Fruit fly (Drosophila melanogaster): ENCODE measurements around the gene CG1537.
A peak's percentile ranks its signal among the peaks of the same experiment; 100 is the strongest.

CG1537 gene

DNA sequence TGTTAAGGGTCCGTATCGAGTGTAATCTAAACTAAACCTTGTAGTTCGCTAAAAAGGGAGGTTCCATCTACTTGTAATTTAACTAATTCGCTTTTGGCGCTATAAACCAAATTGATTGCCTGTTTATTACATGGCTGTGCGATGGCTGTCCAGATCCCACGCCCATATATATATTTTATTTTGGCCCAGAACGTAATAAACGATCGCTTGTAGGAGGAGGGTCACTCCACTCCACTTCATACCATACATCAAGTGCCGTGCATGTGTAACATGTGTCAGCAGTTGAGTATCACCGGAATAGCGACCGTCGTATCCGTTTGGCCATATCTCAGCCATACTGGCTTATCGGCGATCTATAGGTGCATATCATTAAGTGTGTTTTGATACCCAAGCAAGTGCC, 32.3 kb upstream of the CG1537 start (continued):
- TF ChIP-seq cas (GFP tag; IDR thresholded peaks at IDR 0.05) = no peak
- TF ChIP-seq CG12104 (GFP tag; optimal IDR thresholded peaks at IDR 0.05) = no peak

DNA sequence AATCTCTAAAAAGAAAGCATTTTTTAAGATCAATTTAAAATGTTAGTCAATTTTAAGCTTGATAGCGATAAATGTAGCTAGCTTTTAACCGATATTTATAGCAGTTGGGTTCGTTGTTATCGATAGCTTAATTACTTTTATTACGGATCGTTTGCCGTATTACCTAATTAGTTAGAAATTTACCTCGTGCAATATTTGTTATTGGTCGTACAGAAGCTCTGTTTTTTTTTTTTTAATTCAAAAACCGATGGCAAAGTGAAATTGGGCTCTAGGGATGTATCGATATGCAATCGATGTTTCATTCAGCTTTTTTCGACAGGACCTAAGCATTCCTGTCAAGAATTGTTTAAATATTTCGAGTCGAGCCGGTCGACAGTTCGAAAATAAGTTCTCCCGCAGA, 29.2 kb upstream of the CG1537 start, which contains the start of gene CG2061:
Gene CG2061, plus strand, starts transcription at position 292 of the 400 bp plus-strand sequence.
- TF ChIP-seq CG13894 (tag; optimal IDR thresholded peaks at IDR 0.05) (no peak), insv (GFP tag; optimal IDR thresholded peaks at IDR 0.05) (no peak), schlank (tag; optimal IDR thresholded peaks at IDR 0.05) (no peak), amos (GFP tag; IDR thresholded peaks at IDR 0.05; ENCODE audit: partially characterized antibody) (peak; percentile 63; the same call in 1 of the 2 replicates), gcm (GFP tag; optimal IDR thresholded peaks at IDR 0.05) (no peak), slou (GFP tag; optimal IDR thresholded peaks at IDR 0.05) (no peak), Sry-δ (GFP tag; optimal IDR thresholded peaks at IDR 0.05) (peak; percentile 56), CG14710 (tag; optimal IDR thresholded peaks at IDR 0.05) (no peak), Nf-YB (GFP tag; optimal IDR thresholded peaks at IDR 0.05) (no peak), hbn (GFP tag; IDR thresholded peaks at IDR 0.05; ENCODE audit: partially characterized antibody) (peak; percentile 58), klu (GFP tag; IDR thresholded peaks at IDR 0.05) (no peak), MESR4 (GFP tag; optimal IDR thresholded peaks at IDR 0.05) (no peak), sisA (GFP tag; IDR thresholded peaks at IDR 0.05) (no peak), zen2 (GFP tag; IDR thresholded peaks at IDR 0.05; ENCODE audit: partially characterized antibody) (peak; percentile 68; the same call in 2 of the 3 replicates), CG7963 (GFP tag; IDR thresholded peaks at IDR 0.05; ENCODE audit: partially characterized antibody) (peak; percentile 52; the same call in 1 of the 3 replicates), Sox102F (GFP tag; optimal IDR thresholded peaks at IDR 0.05) (no peak), stwl (tag; optimal IDR thresholded peaks at IDR 0.05) (peak; percentile 2), vnd (GFP tag; IDR thresholded peaks at IDR 0.05; ENCODE audit: partially characterized antibody) (peak; percentile 68), CG11247 (GFP tag; IDR thresholded peaks at IDR 0.05) (no peak), Dp (GFP tag; optimal IDR thresholded peaks at IDR 0.05) (peak; percentile 38), CG11696 (GFP tag; IDR thresholded peaks at IDR 0.05) (no peak), CG14014 (GFP tag; IDR thresholded peaks at IDR 0.05) (no peak), zfh1 (GFP tag; IDR thresholded peaks at IDR 0.05) (no peak), H15 (GFP tag; IDR thresholded peaks at IDR 0.05) (no peak), mam (GFP tag; optimal IDR thresholded peaks at IDR 0.05) (no peak), Mrtf (GFP tag; IDR thresholded peaks at IDR 0.05) (no peak), exex (tag; optimal IDR thresholded peaks at IDR 0.05) (peak; percentile 13), twi (tag; optimal IDR thresholded peaks at IDR 0.05) (no peak), Spps (tag; optimal IDR thresholded peaks at IDR 0.05) (no peak), CG14441 (GFP tag; IDR thresholded peaks at IDR 0.05) (no peak), CG17361 (GFP tag; IDR thresholded peaks at IDR 0.05) (no peak), CG10209 (GFP tag; optimal IDR thresholded peaks at IDR 0.05) (no peak), Rfx (GFP tag; IDR thresholded peaks at IDR 0.05) (no peak), ato (GFP tag; IDR thresholded peaks at IDR 0.05; ENCODE audit: partially characterized antibody) (peak; percentile 46; the same call in 1 of the 2 replicates), inv (GFP tag; IDR thresholded peaks at IDR 0.05; ENCODE audit: partially characterized antibody) (peak; percentile 66), Hmx (GFP tag; optimal IDR thresholded peaks at IDR 0.05) (no peak), Asciz (GFP tag; optimal IDR thresholded peaks at IDR 0.05) (no peak), HLH4C (GFP tag; IDR thresholded peaks at IDR 0.05; ENCODE audit: partially characterized antibody) (peak; percentile 87), CG10959 (GFP tag; IDR thresholded peaks at IDR 0.05) (no peak), CG34224 (GFP tag; IDR thresholded peaks at IDR 0.05; ENCODE audit: partially characterized antibody) (peak; percentile 74), grn (GFP tag; optimal IDR thresholded peaks at IDR 0.05) (no peak), Chrac-16 (GFP tag; optimal IDR thresholded peaks at IDR 0.05) (no peak), CG11398 (GFP tag; optimal IDR thresholded peaks at IDR 0.05) (no peak), Dll (GFP tag; IDR thresholded peaks at IDR 0.05; ENCODE audit: partially characterized antibody) (peak; percentile 81), Adf1 (GFP tag; IDR thresholded peaks at IDR 0.05) (no peak), unc-4 (GFP tag; IDR thresholded peaks at IDR 0.05; ENCODE audit: partially characterized antibody) (peak; percentile 71), CG31365 (tag; optimal IDR thresholded peaks at IDR 0.05) (no peak)
